Fruit fly (Drosophila melanogaster) whole organism, embryonic: ENCODE data around the gene rogdi.

Source experiments
- Adf1 ChIP-seq: fragments of 200-800 bp; sonication (Bioruptor generic); IDR thresholded peaks from 2 replicates; pipeline ENCODE4 v1.3.6; 2022; ENCODE audit warnings: missing biosample characterization, missing genetic modification characterization
- Bgb ChIP-seq: fragments of 200-800 bp; sonication (Bioruptor generic); IDR thresholded peaks from 2 replicates; pipeline ENCODE4 v1.3.6; 2022; ENCODE audit warnings: missing biosample characterization, missing genetic modification characterization; ENCODE audit not compliant: partially characterized antibody
- CG10274 ChIP-seq: fragments of 200-800 bp; sonication (Bioruptor generic); optimal IDR thresholded peaks from 3 replicates; lab custom pipeline; 2017; ENCODE audit warnings: missing biosample characterization, mild to moderate bottlenecking, missing genetic modification characterization
- CG12155 ChIP-seq: fragments of 200-800 bp; sonication (Bioruptor generic); optimal IDR thresholded peaks from 3 replicates; lab custom pipeline; 2016; ENCODE audit warnings: missing biosample characterization, missing genetic modification characterization
- CG12769 ChIP-seq: fragments of 200-800 bp; sonication (Bioruptor generic); optimal IDR thresholded peaks from 2 replicates; lab custom pipeline; 2019; ENCODE audit warnings: missing biosample characterization, mild to moderate bottlenecking, missing genetic modification characterization, moderate library complexity
- CG13624 ChIP-seq: fragments of 200-800 bp; sonication (Bioruptor generic); optimal IDR thresholded peaks from 2 replicates; lab custom pipeline; 2016; ENCODE audit warnings: missing biosample characterization, missing genetic modification characterization
- CG13894 ChIP-seq: fragments of 200-800 bp; sonication (Bioruptor generic); optimal IDR thresholded peaks from 3 replicates; lab custom pipeline; 2018; ENCODE audit warnings: missing biosample characterization, mild to moderate bottlenecking, missing genetic modification characterization, moderate library complexity
- CG14441 ChIP-seq: fragments of 200-800 bp; sonication (Bioruptor generic); IDR thresholded peaks from 2 replicates; pipeline ENCODE4 v1.3.6; 2022; ENCODE audit warnings: missing biosample characterization, missing genetic modification characterization
- CG15696 ChIP-seq: fragments of 200-800 bp; sonication (Bioruptor generic); optimal IDR thresholded peaks from 2 replicates; lab custom pipeline; 2019; ENCODE audit warnings: missing biosample characterization, mild to moderate bottlenecking, missing genetic modification characterization, moderate library complexity
- CG17359 ChIP-seq: fragments of 200-800 bp; sonication (Bioruptor generic); optimal IDR thresholded peaks from 3 replicates; lab custom pipeline; 2018; ENCODE audit warnings: missing biosample characterization, mild to moderate bottlenecking, missing genetic modification characterization, moderate library complexity
- CG17829 ChIP-seq: fragments of 200-800 bp; optimal IDR thresholded peaks from 2 replicates; lab custom pipeline; 2019; ENCODE audit warnings: missing biosample characterization, mild to moderate bottlenecking, missing genetic modification characterization, moderate library complexity
- CG18764 ChIP-seq: fragments of 200-800 bp; sonication (Bioruptor generic); optimal IDR thresholded peaks from 3 replicates; lab custom pipeline; 2016; ENCODE audit warnings: missing biosample characterization, missing genetic modification characterization
- CG30431 ChIP-seq: fragments of 200-800 bp; sonication (Bioruptor generic); optimal IDR thresholded peaks from 2 replicates; lab custom pipeline; 2017; ENCODE audit warnings: missing biosample characterization, missing genetic modification characterization
- CG31224 ChIP-seq: fragments of 200-800 bp; sonication (Bioruptor generic); IDR thresholded peaks from 2 replicates; pipeline ENCODE4 v1.3.6; 2022; ENCODE audit warnings: missing biosample characterization, missing genetic modification characterization
- CG33557 ChIP-seq: fragments of 200-800 bp; sonication (Bioruptor generic); optimal IDR thresholded peaks from 2 replicates; lab custom pipeline; 2019; ENCODE audit warnings: missing biosample characterization, mild to moderate bottlenecking, missing genetic modification characterization, moderate library complexity
- CG4328 ChIP-seq: fragments of 200-800 bp; sonication (Bioruptor generic); optimal IDR thresholded peaks from 3 replicates; lab custom pipeline; 2017; ENCODE audit warnings: missing biosample characterization, missing genetic modification reagents, missing genetic modification characterization
- CG5953 ChIP-seq: fragments of 200-800 bp; sonication (Bioruptor generic); IDR thresholded peaks from 2 replicates; pipeline ENCODE4 v1.3.6; 2022; ENCODE audit warnings: missing biosample characterization, missing genetic modification characterization
- CG8478 ChIP-seq: fragments of >200 bp; optimal IDR thresholded peaks from 2 replicates; lab custom pipeline; 2018
- CG9797 ChIP-seq: fragments of 200-800 bp; sonication (Bioruptor generic); optimal IDR thresholded peaks from 3 replicates; lab custom pipeline; 2018; ENCODE audit warnings: missing biosample characterization, mild to moderate bottlenecking, missing genetic modification characterization
- E2f2 ChIP-seq: fragments of 200-800 bp; sonication (Bioruptor generic); IDR thresholded peaks from 2 replicates; pipeline ENCODE4 v1.3.6; 2022; ENCODE audit warnings: missing biosample characterization, missing genetic modification characterization
- Lhr ChIP-seq: fragments of 200-800 bp; sonication (Bioruptor generic); optimal IDR thresholded peaks from 3 replicates; lab custom pipeline; 2017; ENCODE audit warnings: mild to moderate bottlenecking, missing biosample characterization, missing genetic modification reagents, missing genetic modification characterization
- Lim3 ChIP-seq: fragments of 200-800 bp; sonication (Bioruptor generic); IDR thresholded peaks from 2 replicates; pipeline ENCODE4 v1.3.6; 2022; ENCODE audit warnings: missing biosample characterization, missing genetic modification characterization
- MTF-1 ChIP-seq: fragments of 200-800 bp; sonication (Bioruptor generic); optimal IDR thresholded peaks from 2 replicates; lab custom pipeline; 2018; ENCODE audit warnings: missing biosample characterization, mild to moderate bottlenecking, missing genetic modification characterization, borderline replicate concordance
- NK7.1 ChIP-seq: fragments of 200-800 bp; sonication (Bioruptor generic); optimal IDR thresholded peaks from 3 replicates; lab custom pipeline; 2016; ENCODE audit warnings: missing biosample characterization, missing genetic modification characterization
- Neu2 ChIP-seq: fragments of 200-800 bp; sonication (Bioruptor generic); optimal IDR thresholded peaks from 3 replicates; lab custom pipeline; 2016; ENCODE audit warnings: missing biosample characterization, missing genetic modification characterization, borderline replicate concordance
- Nf-YA ChIP-seq: fragments of 200-800 bp; sonication (Bioruptor generic); IDR thresholded peaks from 2 replicates; pipeline ENCODE4 v1.3.6; 2022; ENCODE audit warnings: missing biosample characterization, missing genetic modification characterization
- Nf-YC ChIP-seq: fragments of 200-800 bp; optimal IDR thresholded peaks from 3 replicates; lab custom pipeline; 2019; ENCODE audit warnings: missing biosample characterization, mild to moderate bottlenecking, missing genetic modification characterization, moderate library complexity
- PHDP ChIP-seq: fragments of 200-800 bp; sonication (Bioruptor generic); optimal IDR thresholded peaks from 3 replicates; lab custom pipeline; 2018; ENCODE audit warnings: missing biosample characterization, mild to moderate bottlenecking, missing genetic modification characterization, moderate library complexity
- Pdp1 ChIP-seq, 2 experiments: fragments of 200-800 bp; sonication (Bioruptor generic); optimal IDR thresholded peaks; 3 replicates each; lab custom pipeline; 2016; ENCODE audit warnings: missing biosample characterization in 2 of 2, missing genetic modification characterization in 2 of 2, mild to moderate bottlenecking in 1 of 2, moderate library complexity in 1 of 2
- Ssrp ChIP-seq: fragments of 200-800 bp; sonication (Bioruptor generic); optimal IDR thresholded peaks from 2 replicates; lab custom pipeline; 2018; ENCODE audit warnings: missing biosample characterization, mild to moderate bottlenecking, missing genetic modification characterization, moderate library complexity
- ap ChIP-seq: fragments of 200-800 bp; sonication (Bioruptor generic); IDR thresholded peaks from 2 replicates; pipeline ENCODE4 v1.3.6; 2022; ENCODE audit warnings: missing biosample characterization, missing genetic modification characterization
- bbx ChIP-seq: fragments of 200-800 bp; sonication (Bioruptor generic); IDR thresholded peaks from 2 replicates; pipeline ENCODE4 v1.3.6; 2022; ENCODE audit warnings: missing biosample characterization, missing genetic modification characterization; ENCODE audit not compliant: partially characterized antibody
- bowl ChIP-seq: fragments of 200-800 bp; sonication (Bioruptor generic); IDR thresholded peaks from 2 replicates; pipeline ENCODE4 v1.3.6; 2022; ENCODE audit warnings: missing biosample characterization, missing genetic modification characterization
- cas ChIP-seq: fragments of 200-800 bp; sonication (Bioruptor generic); IDR thresholded peaks from 2 replicates; pipeline ENCODE4 v1.3.6; 2022; ENCODE audit warnings: missing biosample characterization, missing genetic modification characterization
- corto ChIP-seq: fragments of 200-800 bp; sonication (Bioruptor generic); optimal IDR thresholded peaks from 2 replicates; lab custom pipeline; 2016; ENCODE audit warnings: missing biosample characterization, mild to moderate bottlenecking, missing genetic modification characterization, moderate library complexity
- dm ChIP-seq: fragments of 200-800 bp; sonication (Bioruptor generic); optimal IDR thresholded peaks from 3 replicates; lab custom pipeline; 2016; ENCODE audit warnings: missing biosample characterization, missing genetic modification characterization
- dmrt11E ChIP-seq: fragments of 200-800 bp; sonication (Bioruptor generic); optimal IDR thresholded peaks from 3 replicates; lab custom pipeline; 2018; ENCODE audit warnings: missing biosample characterization, mild to moderate bottlenecking, missing genetic modification characterization, moderate library complexity
- dpn ChIP-seq, 2 experiments: fragments of 200-800 bp; sonication (Bioruptor generic); optimal IDR thresholded peaks; 3 replicates each; lab custom pipeline; 2016; ENCODE audit warnings: missing biosample characterization in 2 of 2, missing genetic modification characterization in 2 of 2
- en ChIP-seq: fragments of 200-800 bp; sonication (Bioruptor generic); optimal IDR thresholded peaks from 2 replicates; lab custom pipeline; 2016; ENCODE audit warnings: missing biosample characterization, missing genetic modification characterization
- exex ChIP-seq: fragments of 200-800 bp; sonication (Bioruptor generic); optimal IDR thresholded peaks from 4 replicates; lab custom pipeline; 2018; ENCODE audit warnings: missing biosample characterization, mild to moderate bottlenecking, missing genetic modification characterization, moderate library complexity
- ham ChIP-seq: fragments of 200-800 bp; sonication (Bioruptor generic); IDR thresholded peaks from 2 replicates; pipeline ENCODE4 v1.3.6; 2022; ENCODE audit warnings: missing biosample characterization, missing genetic modification characterization
- inv ChIP-seq: fragments of 200-800 bp; sonication (Bioruptor generic); IDR thresholded peaks from 2 replicates; pipeline ENCODE4 v1.3.6; 2022; ENCODE audit warnings: missing biosample characterization, missing genetic modification characterization; ENCODE audit not compliant: partially characterized antibody
- maf-S ChIP-seq: fragments of 200-800 bp; sonication (Bioruptor generic); optimal IDR thresholded peaks from 2 replicates; lab custom pipeline; 2016; ENCODE audit warnings: missing biosample characterization, missing genetic modification characterization
- otp ChIP-seq: fragments of 200-800 bp; sonication (Bioruptor generic); IDR thresholded peaks from 3 replicates; pipeline ENCODE4, ENCODE4 v1.3.6; 2022; ENCODE audit warnings: missing biosample characterization, missing genetic modification characterization
- pan ChIP-seq, 4 experiments: fragments of >200 bp in 3 of 4; fragments of 200-800 bp in 1 of 4; sonication (Bioruptor generic) in 1 of 4; optimal IDR thresholded peaks in 3 of 4; IDR thresholded peaks in 1 of 4; 2 replicates each; pipeline versions ENCODE4 v1.3.6 to Lab custom; 2017 to 2022; ENCODE audit warnings: missing biosample characterization in 2 of 4, missing genetic modification characterization in 2 of 4, mixed read lengths in 1 of 4
- psq ChIP-seq: fragments of 200-800 bp; sonication (Bioruptor generic); optimal IDR thresholded peaks from 2 replicates; lab custom pipeline; 2017; ENCODE audit warnings: missing biosample characterization, missing genetic modification characterization
- rib ChIP-seq: fragments of 200-800 bp; sonication (Bioruptor generic); IDR thresholded peaks from 2 replicates; pipeline ENCODE4 v1.3.6; 2022; ENCODE audit warnings: missing biosample characterization, missing genetic modification characterization
- sens ChIP-seq: fragments of 200-800 bp; sonication (Bioruptor generic); peaks from one replicate; lab custom pipeline; 2016; ENCODE audit warnings: missing biosample characterization, missing genetic modification characterization
- slp2 ChIP-seq: fragments of 200-800 bp; sonication (Bioruptor generic); optimal IDR thresholded peaks from 2 replicates; lab custom pipeline; 2016; ENCODE audit warnings: missing biosample characterization, missing genetic modification characterization
- unpg ChIP-seq: fragments of 200-800 bp; sonication (Bioruptor generic); optimal IDR thresholded peaks from 3 replicates; lab custom pipeline; 2018; ENCODE audit warnings: missing biosample characterization, mild to moderate bottlenecking, missing genetic modification characterization, moderate library complexity
- zfh1 ChIP-seq: fragments of 200-800 bp; sonication (Bioruptor generic); IDR thresholded peaks from 3 replicates; pipeline ENCODE4 v1.3.6; 2022; ENCODE audit warnings: missing biosample characterization, missing genetic modification characterization

rogdi gene

DNA sequence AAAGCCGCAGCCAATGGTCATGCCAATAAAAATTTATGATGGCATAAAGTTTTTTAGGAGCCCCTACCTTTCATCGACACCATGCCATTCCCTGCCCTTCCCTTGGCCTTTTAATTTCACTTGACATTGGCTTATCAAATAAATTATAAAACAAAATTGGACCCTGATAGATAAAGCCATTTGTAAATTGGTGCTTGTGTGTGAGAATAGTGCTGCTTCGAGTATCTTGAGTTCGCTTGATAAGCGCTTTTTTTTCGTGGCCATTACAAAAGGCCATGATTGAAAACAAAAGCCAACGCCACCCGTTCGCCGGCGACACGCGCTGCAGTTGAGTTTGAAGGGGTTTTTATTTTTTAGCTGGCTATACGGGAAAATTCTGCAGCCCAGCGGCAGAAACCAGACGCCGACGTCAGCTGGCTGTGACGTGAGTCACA, 617 bp downstream of the rogdi start (continued):
- TF ChIP-seq NK7.1 (GFP tag; lab: Kevin White, UChicago) (no peak), zfh1 (GFP tag; lab: Robert Waterston, UW) (no peak), psq (GFP tag; lab: Kevin White, UChicago) (no peak), PHDP (tag; lab: Kevin White, UChicago) (peak; percentile 8), unpg (GFP tag; lab: Kevin White, UChicago) (no peak), dpn (GFP tag; optimal IDR thresholded peaks at IDR 0.05; lab: Kevin White, UChicago) (no peak), ap (GFP tag; lab: Robert Waterston, UW) (no peak), Ssrp (tag; lab: Kevin White, UChicago) (no peak), CG8478 (lab: Kevin White, UChicago) (no peak), CG12155 (GFP tag; lab: Kevin White, UChicago) (no peak), sens (peak; percentile 28), Lim3 (GFP tag; lab: Robert Waterston, UW) (no peak), CG12769 (tag; lab: Kevin White, UChicago) (no peak), otp (GFP tag; lab: Robert Waterston, UW) (no peak), bowl (GFP tag; lab: Robert Waterston, UW) (no peak), slp2 (GFP tag; lab: Kevin White, UChicago) (no peak), exex (tag; lab: Kevin White, UChicago) (peak; percentile 94), CG33557 (GFP tag; lab: Kevin White, UChicago) (no peak), Bgb (GFP tag; lab: Robert Waterston, UW) (no peak), Nf-YC (tag; lab: Kevin White, UChicago) (peak; percentile 35), CG31224 (GFP tag; lab: Robert Waterston, UW) (no peak), CG5953 (GFP tag; lab: Robert Waterston, UW) (no peak), en (no peak), CG17359 (tag; lab: Kevin White, UChicago) (no peak), Adf1 (GFP tag; lab: Robert Waterston, UW) (0 out of 2 replicates have a peak, but pooled peaks have one; percentile 9), CG13894 (tag; lab: Kevin White, UChicago) (peak; percentile 28), CG14441 (GFP tag; lab: Robert Waterston, UW) (0 out of 2 replicates have a peak, but pooled peaks have one; percentile 14), CG10274 (peak; percentile 85), pan (optimal IDR thresholded peaks at IDR 0.05; lab: Kevin White, UChicago) (no peak), pan (GFP tag; optimal IDR thresholded peaks at IDR 0.05 in 1 of 2, IDR thresholded peaks at IDR 0.05 in 1 of 2) (peak in 1 of 2 experiments; percentile 27), cas (GFP tag; lab: Robert Waterston, UW) (no peak), corto (peak; percentile 36), CG17829 (tag; lab: Kevin White, UChicago) (no peak), inv (no peak), CG9797 (GFP tag; lab: Kevin White, UChicago) (no peak), MTF-1 (GFP tag; lab: Kevin White, UChicago) (no peak), CG30431 (GFP tag; lab: Kevin White, UChicago) (no peak), CG4328 (GFP tag; lab: Kevin White, UChicago) (peak; percentile 3), CG13624 (GFP tag; lab: Kevin White, UChicago) (no peak), dm (GFP tag; lab: Kevin White, UChicago) (no peak), Nf-YA (GFP tag; lab: Robert Waterston, UW) (no peak), Lhr (no peak), maf-S (GFP tag; lab: Kevin White, UChicago) (no peak), ham (no peak), CG18764 (no peak), Neu2 (no peak), CG15696 (tag; lab: Kevin White, UChicago) (no peak), dmrt11E (tag; lab: Kevin White, UChicago) (no peak), Pdp1 (GFP tag; optimal IDR thresholded peaks at IDR 0.05; lab: Kevin White, UChicago) (peak in 1 of 2 experiments; percentile 36), bbx (no peak), E2f2 (GFP tag; lab: Robert Waterston, UW) (no peak), rib (GFP tag; lab: Robert Waterston, UW) (peak; percentile 9; the same call in 1 of the 2 replicates)
